Fruit fly (Drosophila melanogaster) whole organism, embryonic: ENCODE data around the gene CG4230.
A peak's percentile ranks its signal among the peaks of the same experiment; 100 is the strongest.

Source experiments
- Adf1 ChIP-seq: fragments of 200-800 bp; sonication (Bioruptor generic); IDR thresholded peaks from 2 replicates; pipeline ENCODE4 v1.3.6; 2022; ENCODE audit warnings: missing biosample characterization, missing genetic modification characterization
- Aef1 ChIP-seq: fragments of 200-800 bp; sonication (Bioruptor generic); IDR thresholded peaks from 3 replicates; pipeline ENCODE4 v1.3.6; 2022; ENCODE audit warnings: missing biosample characterization, missing genetic modification characterization
- Bteb2 ChIP-seq: fragments of 200-800 bp; sonication (Bioruptor generic); optimal IDR thresholded peaks from 2 replicates; lab custom pipeline; 2016; ENCODE audit warnings: missing biosample characterization, missing genetic modification characterization
- CG11247 ChIP-seq: fragments of 200-800 bp; sonication (Bioruptor generic); IDR thresholded peaks from 2 replicates; pipeline ENCODE4 v1.3.6; 2022; ENCODE audit warnings: missing biosample characterization, missing genetic modification characterization
- CG11723 ChIP-seq: fragments of 200-800 bp; sonication (Bioruptor generic); optimal IDR thresholded peaks from 2 replicates; lab custom pipeline; 2017; ENCODE audit warnings: missing biosample characterization, mild to moderate bottlenecking, missing genetic modification characterization
- CG12769 ChIP-seq: fragments of 200-800 bp; sonication (Bioruptor generic); optimal IDR thresholded peaks from 2 replicates; lab custom pipeline; 2019; ENCODE audit warnings: missing biosample characterization, mild to moderate bottlenecking, missing genetic modification characterization, moderate library complexity
- CG14667 ChIP-seq: fragments of 200-800 bp; sonication (Bioruptor generic); IDR thresholded peaks from 2 replicates; pipeline ENCODE4 v1.3.6; 2022; ENCODE audit warnings: missing biosample characterization, missing genetic modification characterization
- CG1647 ChIP-seq: fragments of 200-800 bp; sonication (Bioruptor generic); optimal IDR thresholded peaks from 3 replicates; lab custom pipeline; 2016; ENCODE audit warnings: missing biosample characterization, missing genetic modification characterization
- CG16815 ChIP-seq: fragments of 200-800 bp; sonication (Bioruptor generic); optimal IDR thresholded peaks from 3 replicates; lab custom pipeline; 2017; ENCODE audit warnings: missing biosample characterization, mild to moderate bottlenecking, missing genetic modification characterization
- CG16863 ChIP-seq: fragments of 200-800 bp; sonication (Bioruptor generic); optimal IDR thresholded peaks from 3 replicates; lab custom pipeline; 2016; ENCODE audit warnings: missing biosample characterization, missing genetic modification characterization
- CG18262 ChIP-seq: fragments of 200-800 bp; optimal IDR thresholded peaks from 3 replicates; lab custom pipeline; 2019; ENCODE audit warnings: missing biosample characterization, mild to moderate bottlenecking, missing genetic modification characterization, moderate library complexity
- CG2875 ChIP-seq: fragments of 200-800 bp; sonication (Bioruptor generic); optimal IDR thresholded peaks from 2 replicates; lab custom pipeline; 2017; ENCODE audit warnings: missing biosample characterization, mild to moderate bottlenecking, missing genetic modification characterization, missing genetic modification reagents
- CG31365 ChIP-seq: fragments of 200-800 bp; sonication (Bioruptor generic); optimal IDR thresholded peaks from 2 replicates; lab custom pipeline; 2018; ENCODE audit warnings: missing biosample characterization, mild to moderate bottlenecking, missing genetic modification characterization
- CG3281 ChIP-seq: fragments of 200-800 bp; sonication (Bioruptor generic); optimal IDR thresholded peaks from 3 replicates; lab custom pipeline; 2017; ENCODE audit warnings: missing biosample characterization, mild to moderate bottlenecking, missing genetic modification characterization
- CG34422 ChIP-seq: fragments of 200-800 bp; sonication (Bioruptor generic); IDR thresholded peaks from 3 replicates; pipeline ENCODE4 v1.3.6; 2022; ENCODE audit warnings: missing biosample characterization, missing genetic modification characterization
- CG3726 ChIP-seq: fragments of 200-800 bp; sonication (Bioruptor generic); IDR thresholded peaks from 3 replicates; pipeline ENCODE4, ENCODE4 v1.3.6; 2022; ENCODE audit warnings: missing biosample characterization, missing genetic modification characterization
- CG4617 ChIP-seq: fragments of 200-800 bp; sonication (Bioruptor generic); optimal IDR thresholded peaks from 3 replicates; lab custom pipeline; 2016; ENCODE audit warnings: missing biosample characterization, missing genetic modification characterization, borderline replicate concordance
- CG6175 ChIP-seq: fragments of 200-800 bp; sonication (Bioruptor generic); IDR thresholded peaks from 3 replicates; pipeline ENCODE4 v1.3.6; 2022; ENCODE audit warnings: missing biosample characterization, missing genetic modification characterization
- CG6689 ChIP-seq: fragments of 200-800 bp; sonication (Bioruptor generic); IDR thresholded peaks from 2 replicates; pipeline ENCODE4 v1.3.6; 2022; ENCODE audit warnings: missing biosample characterization, missing genetic modification characterization
- CG7745 ChIP-seq: fragments of 200-800 bp; sonication (Bioruptor generic); optimal IDR thresholded peaks from 2 replicates; lab custom pipeline; 2018; ENCODE audit warnings: missing biosample characterization, mild to moderate bottlenecking, missing genetic modification characterization, moderate library complexity
- CG7928 ChIP-seq: fragments of 200-800 bp; sonication (Bioruptor generic); optimal IDR thresholded peaks from 2 replicates; lab custom pipeline; 2017; ENCODE audit warnings: missing biosample characterization, mild to moderate bottlenecking, missing genetic modification characterization
- CG9437 ChIP-seq: fragments of 200-800 bp; sonication (Bioruptor generic); optimal IDR thresholded peaks from 2 replicates; lab custom pipeline; 2018; ENCODE audit warnings: missing biosample characterization, mild to moderate bottlenecking, missing genetic modification characterization
- Deaf1 ChIP-seq: fragments of 200-800 bp; optimal IDR thresholded peaks from 3 replicates; lab custom pipeline; 2019; ENCODE audit warnings: missing biosample characterization, mild to moderate bottlenecking, missing genetic modification characterization, moderate library complexity
- Ets65A ChIP-seq: fragments of 200-800 bp; sonication (Bioruptor generic); peaks from one replicate; lab custom pipeline; 2016; ENCODE audit warnings: missing biosample characterization, missing genetic modification characterization
- Fer3 ChIP-seq: fragments of 200-800 bp; sonication (Bioruptor generic); optimal IDR thresholded peaks from 2 replicates; lab custom pipeline; 2018; ENCODE audit warnings: missing biosample characterization, mild to moderate bottlenecking, missing genetic modification characterization, moderate library complexity
- H15 ChIP-seq: fragments of 200-800 bp; sonication (Bioruptor generic); IDR thresholded peaks from 3 replicates; pipeline ENCODE4 v1.3.6; 2022; ENCODE audit warnings: missing biosample characterization, missing genetic modification characterization
- HmgD ChIP-seq: fragments of 200-800 bp; sonication (Bioruptor generic); optimal IDR thresholded peaks from 3 replicates; lab custom pipeline; 2016; ENCODE audit warnings: missing biosample characterization, missing genetic modification characterization
- Lpt ChIP-seq: fragments of >200 bp; optimal IDR thresholded peaks from 2 replicates; lab custom pipeline; 2018; ENCODE audit warnings: missing biosample characterization, missing genetic modification characterization
- MBD-R2 ChIP-seq: fragments of 200-800 bp; sonication (Bioruptor generic); IDR thresholded peaks from 2 replicates; pipeline ENCODE4 v1.3.6; 2022; ENCODE audit warnings: missing biosample characterization, missing genetic modification characterization
- Myb ChIP-seq: fragments of 200-800 bp; sonication (Bioruptor generic); optimal IDR thresholded peaks from 2 replicates; lab custom pipeline; 2016; ENCODE audit warnings: missing biosample characterization, missing genetic modification characterization
- Ravus ChIP-seq: fragments of 200-800 bp; sonication (Bioruptor generic); IDR thresholded peaks from 2 replicates; pipeline ENCODE4 v1.3.6; 2022; ENCODE audit warnings: missing biosample characterization, missing genetic modification characterization
- ara ChIP-seq: fragments of 200-800 bp; sonication (Bioruptor generic); IDR thresholded peaks from 2 replicates; pipeline ENCODE4 v1.3.6; 2022; ENCODE audit warnings: missing biosample characterization, missing genetic modification characterization
- br ChIP-seq: fragments of >200 bp; optimal IDR thresholded peaks from 2 replicates; lab custom pipeline; 2017
- bsh ChIP-seq, 2 experiments: fragments of 200-800 bp; sonication (Bioruptor generic); optimal IDR thresholded peaks; 2 replicates each; lab custom pipeline; 2017 to 2018; ENCODE audit warnings: mild to moderate bottlenecking in 2 of 2, missing biosample characterization in 2 of 2, missing genetic modification characterization in 2 of 2, moderate library complexity in 1 of 2
- cad ChIP-seq: fragments of >200 bp; optimal IDR thresholded peaks from 2 replicates; lab custom pipeline; 2017; ENCODE audit warnings: missing biosample characterization, missing genetic modification characterization
- cas ChIP-seq: fragments of 200-800 bp; sonication (Bioruptor generic); IDR thresholded peaks from 2 replicates; pipeline ENCODE4 v1.3.6; 2022; ENCODE audit warnings: missing biosample characterization, missing genetic modification characterization
- crol ChIP-seq: fragments of 200-800 bp; sonication (Bioruptor generic); IDR thresholded peaks from 2 replicates; pipeline ENCODE4 v1.3.6; 2022; ENCODE audit warnings: missing biosample characterization, missing genetic modification characterization
- danr ChIP-seq: fragments of 200-800 bp; sonication (Bioruptor generic); IDR thresholded peaks from 2 replicates; pipeline ENCODE4 v1.3.6; 2022; ENCODE audit warnings: missing biosample characterization, missing genetic modification characterization
- esg ChIP-seq: fragments of 200-800 bp; sonication (Bioruptor generic); conservative IDR thresholded peaks from 2 replicates; pipeline ENCODE4 v1.3.6; 2022; ENCODE audit warnings: missing biosample characterization, missing genetic modification characterization
- gcm2 ChIP-seq: fragments of 200-800 bp; sonication (Bioruptor generic); optimal IDR thresholded peaks from 2 replicates; lab custom pipeline; 2016; ENCODE audit warnings: missing biosample characterization, missing genetic modification characterization
- her ChIP-seq: fragments of 200-800 bp; sonication (Bioruptor generic); optimal IDR thresholded peaks from 2 replicates; lab custom pipeline; 2016; ENCODE audit warnings: missing biosample characterization, missing genetic modification characterization
- lab ChIP-seq: fragments of 200-800 bp; sonication (Bioruptor generic); optimal IDR thresholded peaks from 3 replicates; lab custom pipeline; 2017; ENCODE audit warnings: missing biosample characterization, missing genetic modification characterization, mild to moderate bottlenecking, moderate library complexity, missing genetic modification reagents
- p53 ChIP-seq: fragments of 200-800 bp; sonication (Bioruptor generic); optimal IDR thresholded peaks from 2 replicates; lab custom pipeline; 2016; ENCODE audit warnings: missing biosample characterization, missing genetic modification characterization
- psq ChIP-seq: fragments of 200-800 bp; sonication (Bioruptor generic); optimal IDR thresholded peaks from 2 replicates; lab custom pipeline; 2017; ENCODE audit warnings: missing biosample characterization, missing genetic modification characterization
- sima ChIP-seq: fragments of 200-800 bp; sonication (Bioruptor generic); optimal IDR thresholded peaks from 2 replicates; lab custom pipeline; 2016; ENCODE audit warnings: missing biosample characterization, missing genetic modification characterization
- slbo ChIP-seq: fragments of 200-800 bp; sonication (Bioruptor generic); IDR thresholded peaks from 2 replicates; pipeline ENCODE4 v1.3.6; 2022; ENCODE audit warnings: missing biosample characterization, missing genetic modification characterization
- slp2 ChIP-seq: fragments of 200-800 bp; sonication (Bioruptor generic); optimal IDR thresholded peaks from 2 replicates; lab custom pipeline; 2016; ENCODE audit warnings: missing biosample characterization, missing genetic modification characterization
- sna ChIP-seq: fragments of 200-800 bp; sonication (Bioruptor generic); IDR thresholded peaks from 2 replicates; pipeline ENCODE4 v1.3.6; 2022; ENCODE audit warnings: missing biosample characterization, missing genetic modification characterization; ENCODE audit not compliant: partially characterized antibody
- tna ChIP-seq: fragments of 200-800 bp; sonication (Bioruptor generic); IDR thresholded peaks from 2 replicates; pipeline ENCODE4 v1.3.6; 2022; ENCODE audit warnings: missing biosample characterization, missing genetic modification characterization; ENCODE audit not compliant: partially characterized antibody
- unc-4 ChIP-seq: fragments of 200-800 bp; sonication (Bioruptor generic); IDR thresholded peaks from 2 replicates; pipeline ENCODE4 v1.3.6; 2022; ENCODE audit warnings: missing biosample characterization, missing genetic modification characterization; ENCODE audit not compliant: partially characterized antibody

Gene CG4230

DNA sequence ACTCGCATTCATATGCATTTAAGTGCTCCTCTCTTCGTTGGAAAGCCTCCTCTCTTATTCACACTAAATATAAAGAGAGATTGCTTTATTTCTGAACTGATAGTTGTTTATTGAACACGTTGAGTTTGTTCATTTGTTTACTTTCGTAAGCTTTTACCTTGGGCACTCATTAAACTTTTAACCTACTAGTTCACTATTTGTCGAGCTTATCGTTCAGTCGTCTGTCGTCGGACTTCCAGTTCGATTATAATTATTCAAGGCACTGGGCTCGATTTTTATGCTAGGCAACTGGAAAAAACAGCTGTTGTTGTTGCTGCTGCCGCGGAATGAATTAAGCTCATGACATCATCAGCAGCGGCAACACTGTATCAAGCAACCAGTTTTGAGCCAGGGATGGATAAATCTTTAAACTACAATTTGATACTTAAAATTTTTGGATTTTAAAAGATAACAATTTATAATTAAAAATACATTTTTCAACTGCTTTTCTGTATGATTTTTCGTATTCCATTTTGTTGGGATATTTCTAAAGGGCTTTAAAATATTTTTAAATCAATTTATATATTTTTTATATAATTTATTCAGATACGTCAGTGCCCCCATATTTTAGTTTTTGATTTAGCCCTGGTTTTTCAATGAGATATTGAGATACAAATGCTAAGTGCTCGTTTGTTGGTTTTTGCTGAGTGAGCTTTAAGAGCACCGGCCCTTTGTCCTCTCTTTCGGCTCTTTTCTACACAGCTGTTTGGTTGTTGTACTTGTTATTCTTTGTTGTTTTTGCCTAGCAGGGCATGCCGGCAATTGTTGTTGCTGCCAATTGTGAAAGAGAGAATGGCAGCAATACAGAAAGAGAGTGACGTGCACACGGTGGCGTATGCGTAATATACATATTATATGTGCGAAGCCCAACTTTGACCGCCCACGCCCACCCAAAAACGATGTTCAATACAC is 49.5 kb downstream of the CG4230 start (continued):
- TF ChIP-seq gcm2 (GFP tag; lab: Kevin White, UChicago): no peak
- TF ChIP-seq sima: no peak
- peak; percentile 48 for TF ChIP-seq crol (GFP tag; lab: Robert Waterston, UW)
- TF ChIP-seq Ravus (GFP tag; lab: Robert Waterston, UW): peak; percentile 82
- peak; percentile 91 for TF ChIP-seq H15 (GFP tag; lab: Robert Waterston, UW)
- peak; percentile 79 for TF ChIP-seq CG2875 (GFP tag; lab: Kevin White, UChicago)
- peak; percentile 97 for TF ChIP-seq slbo (GFP tag; lab: Robert Waterston, UW)
- peak; percentile 83; the same call in 1 of the 2 replicates for TF ChIP-seq danr (GFP tag; lab: Robert Waterston, UW)
- peak; percentile 83 for TF ChIP-seq Adf1 (GFP tag; lab: Robert Waterston, UW)
- peak; percentile 96 for TF ChIP-seq Fer3 (tag; lab: Kevin White, UChicago)
- TF ChIP-seq cas (GFP tag; lab: Robert Waterston, UW): peak; percentile 88
- peak; percentile 59 for TF ChIP-seq CG12769
- TF ChIP-seq CG3726 (GFP tag; lab: Robert Waterston, UW): peak; percentile 89
- peak; percentile 88 for TF ChIP-seq CG9437
- peak; percentile 93 for TF ChIP-seq esg (GFP tag; lab: Robert Waterston, UW)
- TF ChIP-seq CG4617: no peak
- peak; percentile 93 for TF ChIP-seq Aef1 (GFP tag; lab: Robert Waterston, UW)
- TF ChIP-seq CG11247: peak; percentile 95
- TF ChIP-seq CG16815 (GFP tag; lab: Kevin White, UChicago): peak; percentile 66
- TF ChIP-seq lab: peak; percentile 97
- TF ChIP-seq CG16863 (GFP tag; lab: Kevin White, UChicago): no peak
- peak; percentile 92 for TF ChIP-seq ara (GFP tag; lab: Robert Waterston, UW)
- TF ChIP-seq Ets65A (GFP tag; lab: Kevin White, UChicago): no peak
- peak; percentile 12 for TF ChIP-seq CG31365
- TF ChIP-seq CG14667 (GFP tag; lab: Robert Waterston, UW): peak; percentile 90
- TF ChIP-seq CG18262 (tag; lab: Kevin White, UChicago): peak; percentile 96
- peak; percentile 63 for TF ChIP-seq Bteb2 (GFP tag; lab: Kevin White, UChicago)
- TF ChIP-seq Lpt (GFP tag; lab: Kevin White, UChicago): no peak
- no peak for TF ChIP-seq CG1647 (GFP tag; lab: Kevin White, UChicago)
- peak; percentile 70 to 92 for TF ChIP-seq bsh (GFP tag; optimal IDR thresholded peaks at IDR 0.05; lab: Kevin White, UChicago)
- peak; percentile 97 for TF ChIP-seq CG6689 (GFP tag; lab: Robert Waterston, UW)
- TF ChIP-seq slp2 (GFP tag; lab: Kevin White, UChicago): peak; percentile 25
- TF ChIP-seq CG7745 (tag; lab: Kevin White, UChicago): no peak
- TF ChIP-seq CG34422 (GFP tag; lab: Robert Waterston, UW): peak; percentile 97
- TF ChIP-seq CG6175 (GFP tag; lab: Robert Waterston, UW): peak; percentile 81; the same call in 2 of the 3 replicates
- TF ChIP-seq Deaf1 (tag; lab: Kevin White, UChicago): peak; percentile 85
- no peak for TF ChIP-seq sna (GFP tag; lab: Robert Waterston, UW)
- no peak for TF ChIP-seq cad
- no peak for TF ChIP-seq p53 (GFP tag; lab: Kevin White, UChicago)
- no peak for TF ChIP-seq HmgD (GFP tag; lab: Kevin White, UChicago)
- TF ChIP-seq br: no peak
- TF ChIP-seq her (GFP tag; lab: Kevin White, UChicago): no peak
- TF ChIP-seq unc-4 (GFP tag; lab: Robert Waterston, UW): no peak
- TF ChIP-seq Myb (GFP tag; lab: Kevin White, UChicago): no peak
- peak; percentile 81; the same call in 1 of the 2 replicates for TF ChIP-seq MBD-R2 (GFP tag; lab: Robert Waterston, UW)
- TF ChIP-seq CG11723 (GFP tag; lab: Kevin White, UChicago): peak; percentile 83
- TF ChIP-seq CG3281 (GFP tag; lab: Kevin White, UChicago): peak; percentile 97
- TF ChIP-seq CG7928 (GFP tag; lab: Kevin White, UChicago): peak; percentile 94
- TF ChIP-seq psq (GFP tag; lab: Kevin White, UChicago): peak; percentile 67
- TF ChIP-seq tna: no peak
